Worm (Caenorhabditis elegans) whole organism, mixed stage, embryonic: ENCODE results near the gene smex-1.
"Not testable (repeated sequence)": the region's sequence is repeated elsewhere in the genome, so short reads cannot be mapped to it uniquely, and the experiment has no call there.

Source experiments
- M03D4.4 ChIP-seq: sonication (generic microtip); optimal IDR thresholded peaks from 2 replicates; lab custom pipeline; 2017; ENCODE audit warnings: mild to moderate bottlenecking, missing genetic modification characterization, missing compliant biosample characterization
- bed-3 ChIP-seq: fragments of 200-800 bp; sonication (Bioruptor generic); optimal IDR thresholded peaks from 3 replicates; lab custom pipeline; 2018; ENCODE audit warnings: mild to moderate bottlenecking, missing genetic modification characterization, moderate library complexity, missing compliant biosample characterization
- blmp-1 ChIP-seq: fragments of 150-350 bp; optimal IDR thresholded peaks from 2 replicates; lab custom pipeline; 2014; ENCODE audit warnings: missing biosample characterization, missing genetic modification characterization
- ceh-39 ChIP-seq: fragments of 150-350 bp; optimal IDR thresholded peaks from 2 replicates; lab custom pipeline; 2014; ENCODE audit warnings: missing biosample characterization, missing genetic modification characterization
- ceh-43 ChIP-seq: fragments of 200-800 bp; sonication (Bioruptor generic); optimal IDR thresholded peaks from 2 replicates; lab custom pipeline; 2018; ENCODE audit warnings: mild to moderate bottlenecking, missing genetic modification characterization, moderate library complexity, missing compliant biosample characterization
- ces-1 ChIP-seq: fragments of 150-350 bp; optimal IDR thresholded peaks from 2 replicates; lab custom pipeline; 2014; ENCODE audit warnings: missing biosample characterization, missing genetic modification reagents, missing genetic modification characterization
- cnd-1 ChIP-seq: fragments of 200-800 bp; sonication (Bioruptor generic); optimal IDR thresholded peaks from 2 replicates; lab custom pipeline; 2018; ENCODE audit warnings: mild to moderate bottlenecking, missing genetic modification characterization, missing compliant biosample characterization
- drap-1 ChIP-seq: fragments of 200-800 bp; sonication (Bioruptor generic); optimal IDR thresholded peaks from 3 replicates; lab custom pipeline; 2018; ENCODE audit warnings: mild to moderate bottlenecking, missing genetic modification characterization, missing compliant biosample characterization
- elt-1 ChIP-seq: sonication (generic microtip); optimal IDR thresholded peaks from 2 replicates; lab custom pipeline; 2017; ENCODE audit warnings: missing genetic modification characterization, mild to moderate bottlenecking, missing compliant biosample characterization, antibody characterized with exemption, moderate library complexity, borderline replicate concordance; ENCODE audit not compliant: insufficient read depth
- flh-1 ChIP-seq: fragments of 200-800 bp; sonication (Bioruptor generic); optimal IDR thresholded peaks from 2 replicates; lab custom pipeline; 2018; ENCODE audit warnings: mild to moderate bottlenecking, missing genetic modification characterization, moderate library complexity, missing compliant biosample characterization
- ham-2 ChIP-seq: fragments of 200-800 bp; sonication (Bioruptor generic); optimal IDR thresholded peaks from 2 replicates; lab custom pipeline; 2018; ENCODE audit warnings: mild to moderate bottlenecking, missing genetic modification characterization, missing compliant biosample characterization
- hlh-1 ChIP-seq: fragments of 150-350 bp; optimal IDR thresholded peaks from 2 replicates; lab custom pipeline; 2014; ENCODE audit warnings: missing biosample characterization, missing genetic modification reagents, missing genetic modification characterization
- lin-32 ChIP-seq: fragments of 200-800 bp; sonication (Bioruptor generic); optimal IDR thresholded peaks from 2 replicates; lab custom pipeline; 2018; ENCODE audit warnings: mild to moderate bottlenecking, missing genetic modification characterization, missing compliant biosample characterization
- mab-5 ChIP-seq: fragments of 150-350 bp; optimal IDR thresholded peaks from 2 replicates; lab custom pipeline; 2014; ENCODE audit warnings: missing biosample characterization, missing genetic modification characterization
- mep-1 ChIP-seq: fragments of 150-350 bp; optimal IDR thresholded peaks from 2 replicates; lab custom pipeline; 2017; ENCODE audit warnings: missing biosample characterization, missing genetic modification reagents, missing genetic modification characterization, inconsistent platforms
- mls-2 ChIP-seq: sonication (generic microtip); optimal IDR thresholded peaks from 2 replicates; lab custom pipeline; 2016; ENCODE audit warnings: mild to moderate bottlenecking, missing genetic modification characterization, moderate library complexity, missing compliant biosample characterization
- nhr-12 ChIP-seq: fragments of 150-350 bp; optimal IDR thresholded peaks from 2 replicates; lab custom pipeline; 2014; ENCODE audit warnings: missing biosample characterization, missing genetic modification characterization
- nhr-2 ChIP-seq: fragments of 150-350 bp; optimal IDR thresholded peaks from 2 replicates; lab custom pipeline; 2014; ENCODE audit warnings: missing biosample characterization, missing genetic modification characterization
- nhr-237 ChIP-seq: fragments of 150-350 bp; optimal IDR thresholded peaks from 2 replicates; lab custom pipeline; 2014; ENCODE audit warnings: missing biosample characterization, missing genetic modification characterization
- nhr-28 ChIP-seq: fragments of 150-350 bp; optimal IDR thresholded peaks from 2 replicates; lab custom pipeline; 2014; ENCODE audit warnings: missing biosample characterization, missing genetic modification characterization
- nhr-76 ChIP-seq: sonication (generic microtip); optimal IDR thresholded peaks from 2 replicates; lab custom pipeline; 2017; ENCODE audit warnings: missing biosample characterization, missing genetic modification characterization
- pha-4 ChIP-seq: fragments of 150-350 bp; optimal IDR thresholded peaks from 2 replicates; lab custom pipeline; 2018; ENCODE audit warnings: missing biosample characterization, missing genetic modification reagents, missing genetic modification characterization
- sem-2 ChIP-seq: fragments of 200-800 bp; sonication (Bioruptor generic); optimal IDR thresholded peaks from 2 replicates; lab custom pipeline; 2018; ENCODE audit warnings: mild to moderate bottlenecking, missing genetic modification characterization, missing compliant biosample characterization
- sptf-1 ChIP-seq: sonication (generic microtip); optimal IDR thresholded peaks from 2 replicates; lab custom pipeline; 2017; ENCODE audit warnings: mild to moderate bottlenecking, missing genetic modification characterization, moderate library complexity, missing compliant biosample characterization
- tbx-8 ChIP-seq: fragments of 200-800 bp; sonication (Bioruptor generic); optimal IDR thresholded peaks from 2 replicates; lab custom pipeline; 2018; ENCODE audit warnings: mild to moderate bottlenecking, missing genetic modification characterization, moderate library complexity, missing compliant biosample characterization
- unc-120 ChIP-seq: sonication (generic microtip); optimal IDR thresholded peaks from 2 replicates; lab custom pipeline; 2017; ENCODE audit warnings: missing genetic modification characterization, missing compliant biosample characterization; ENCODE audit not compliant: poor library complexity, severe bottlenecking
- unc-39 ChIP-seq: fragments of 150-350 bp; optimal IDR thresholded peaks from 2 replicates; lab custom pipeline; 2014; ENCODE audit warnings: missing biosample characterization, missing genetic modification characterization
- unc-62 ChIP-seq: fragments of 150-350 bp; optimal IDR thresholded peaks from 2 replicates; lab custom pipeline; 2014; ENCODE audit warnings: missing biosample characterization, missing genetic modification reagents, missing genetic modification characterization
- zip-8 ChIP-seq: fragments of 150-350 bp; optimal IDR thresholded peaks from 2 replicates; lab custom pipeline; 2014; ENCODE audit warnings: missing biosample characterization, missing genetic modification characterization
- ztf-11 ChIP-seq: fragments of 150-350 bp; optimal IDR thresholded peaks from 2 replicates; lab custom pipeline; 2014; ENCODE audit warnings: missing biosample characterization, missing genetic modification characterization

Gene smex-1

ce11 chrV:8295866-8296265 lies at the start of gene smex-1:
TSS of gene smex-1 (minus strand) at chrV:8295966.
- TF ChIP-seq unc-39, result no peak
- TF ChIP-seq nhr-2 (tag; lab: Kevin White, UChicago), result no peak
- no peak for TF ChIP-seq nhr-76 (tag; lab: Kevin White, UChicago)

- no peak for TF ChIP-seq nhr-12 (tag; lab: Kevin White, UChicago)
- TF ChIP-seq M03D4.4 (tag; lab: Kevin White, UChicago), result no peak
- TF ChIP-seq drap-1 (GFP tag; lab: Kevin White, UChicago), result no peak
- TF ChIP-seq unc-62 (GFP tag; lab: Kevin White, UChicago), result no peak
- no peak for TF ChIP-seq ham-2 (GFP tag; lab: Kevin White, UChicago)
- no peak for TF ChIP-seq lin-32 (GFP tag; lab: Kevin White, UChicago)
- no peak for TF ChIP-seq zip-8 (tag; lab: Kevin White, UChicago)
- no peak for TF ChIP-seq sem-2
- TF ChIP-seq nhr-76 (tag; lab: Kevin White, UChicago), result no peak
- no peak for TF ChIP-seq ceh-43
- no peak for TF ChIP-seq unc-120
- TF ChIP-seq sptf-1 (tag; lab: Kevin White, UChicago), result no peak
- TF ChIP-seq hlh-1, result no peak
- TF ChIP-seq flh-1 (GFP tag; lab: Kevin White, UChicago), result no peak
- TF ChIP-seq elt-1, result no peak
- no peak for TF ChIP-seq ces-1
- TF ChIP-seq blmp-1 (tag; lab: Kevin White, UChicago), result no peak
- no peak for TF ChIP-seq ztf-11 (tag; lab: Kevin White, UChicago)
- TF ChIP-seq mls-2 (tag; lab: Kevin White, UChicago), result no peak
Observed at ce11 chrV:8345436-8345835, 49.7 kb upstream of the smex-1 start, which contains the start of gene C08D8.1. TSS of gene C08D8.1 (plus strand) at chrV:8345759.

ce11 chrV:8342416-8342815 lies 46.6 kb upstream of the smex-1 start:
- TF ChIP-seq nhr-2 (tag; lab: Kevin White, UChicago) (no peak), nhr-12 (tag; lab: Kevin White, UChicago) (no peak), bed-3 (no peak), unc-62 (GFP tag; lab: Kevin White, UChicago) (no peak), tbx-8 (GFP tag; lab: Kevin White, UChicago) (no peak), sem-2 (no peak), blmp-1 (tag; lab: Kevin White, UChicago) (no peak), nhr-237 (tag; lab: Kevin White, UChicago) (no peak), ceh-39 (tag; lab: Kevin White, UChicago) (no peak), unc-120 (no peak), hlh-1 (no peak), nhr-76 (tag; lab: Kevin White, UChicago) (no peak), ces-1 (no peak), nhr-28 (tag; lab: Kevin White, UChicago) (no peak), mab-5 (tag; lab: Kevin White, UChicago) (no peak), ceh-43 (no peak), flh-1 (GFP tag; lab: Kevin White, UChicago) (no peak), pha-4 (no peak), mep-1 (tag; lab: Kevin White, UChicago) (no peak)

- not testable (repeated sequence) for TF ChIP-seq cnd-1 (tag; lab: Kevin White, UChicago); ztf-11 (tag; lab: Kevin White, UChicago); tbx-8 (GFP tag; lab: Kevin White, UChicago)
Observed at ce11 chrV:8340924-8341323, 45.2 kb upstream of the smex-1 start, which contains the start of gene C08D8.7. TSS of gene C08D8.7 (plus strand) at chrV:8341224.

- TF ChIP-seq elt-1 (no peak), unc-39 (no peak), nhr-76 (tag; lab: Kevin White, UChicago) (no peak), drap-1 (GFP tag; lab: Kevin White, UChicago) (no peak), nhr-28 (tag; lab: Kevin White, UChicago) (no peak), mls-2 (tag; lab: Kevin White, UChicago) (no peak), mab-5 (tag; lab: Kevin White, UChicago) (no peak), ham-2 (GFP tag; lab: Kevin White, UChicago) (no peak), blmp-1 (tag; lab: Kevin White, UChicago) (no peak), lin-32 (GFP tag; lab: Kevin White, UChicago) (no peak), ceh-39 (tag; lab: Kevin White, UChicago) (no peak), nhr-12 (tag; lab: Kevin White, UChicago) (no peak), pha-4 (no peak), zip-8 (tag; lab: Kevin White, UChicago) (no peak), nhr-237 (tag; lab: Kevin White, UChicago) (no peak), unc-62 (GFP tag; lab: Kevin White, UChicago) (peak; percentile 83), hlh-1 (peak; percentile 82)
Observed at ce11 chrV:8335620-8336019, 39.9 kb upstream of the smex-1 start.
